Worm (Caenorhabditis elegans) whole organism, L2 larva: Measurements from ENCODE around the gene C54E10.11.

ENCODE experiments used
- C34F6.9 ChIP-seq: fragments of 150-350 bp; optimal IDR thresholded peaks from 2 replicates; lab custom pipeline; 2014; ENCODE audit warnings: missing biosample characterization, missing genetic modification characterization
- F13H6.1 ChIP-seq: sonication (generic microtip); optimal IDR thresholded peaks from 2 replicates; lab custom pipeline; 2016; ENCODE audit warnings: missing genetic modification characterization, missing compliant biosample characterization
- Y55F3AM.14 ChIP-seq: fragments of 200-800 bp; sonication (Bioruptor generic); optimal IDR thresholded peaks from 2 replicates; lab custom pipeline; 2018; ENCODE audit warnings: mild to moderate bottlenecking, missing genetic modification characterization, missing compliant biosample characterization
- ZK546.5 ChIP-seq: sonication (generic microtip); optimal IDR thresholded peaks from 2 replicates; lab custom pipeline; 2017; ENCODE audit warnings: missing biosample characterization, missing genetic modification characterization
- alr-1 ChIP-seq: fragments of 150-350 bp; optimal IDR thresholded peaks from 2 replicates; lab custom pipeline; 2014; ENCODE audit warnings: missing biosample characterization, missing genetic modification characterization
- aly-2 ChIP-seq: fragments of 150-350 bp; optimal IDR thresholded peaks from 2 replicates; lab custom pipeline; 2014; ENCODE audit warnings: missing biosample characterization, missing genetic modification characterization
- ama-1 ChIP-seq: fragments of 150-350 bp; optimal IDR thresholded peaks from 2 replicates; lab custom pipeline; 2018; ENCODE audit warnings: inconsistent platforms
- blmp-1 ChIP-seq: sonication (generic microtip); optimal IDR thresholded peaks from 2 replicates; lab custom pipeline; 2017; ENCODE audit warnings: missing genetic modification characterization, mild to moderate bottlenecking, missing compliant biosample characterization, antibody characterized with exemption, moderate library complexity; ENCODE audit not compliant: insufficient read depth
- ceh-16 ChIP-seq: fragments of 150-350 bp; optimal IDR thresholded peaks from 2 replicates; lab custom pipeline; 2014; ENCODE audit warnings: missing biosample characterization, missing genetic modification characterization
- ceh-82 ChIP-seq: fragments of 150-350 bp; optimal IDR thresholded peaks from 2 replicates; lab custom pipeline; 2014; ENCODE audit warnings: missing biosample characterization, missing genetic modification characterization
- crh-2 ChIP-seq: sonication (generic microtip); optimal IDR thresholded peaks from 2 replicates; lab custom pipeline; 2017; ENCODE audit warnings: missing biosample characterization, missing genetic modification characterization
- dmd-4 ChIP-seq: sonication (generic microtip); optimal IDR thresholded peaks from 2 replicates; lab custom pipeline; 2017; ENCODE audit warnings: missing biosample characterization, missing genetic modification characterization
- egl-27 ChIP-seq: sonication (generic microtip); optimal IDR thresholded peaks from 3 replicates; lab custom pipeline; 2017; ENCODE audit warnings: missing biosample characterization, missing genetic modification reagents, missing genetic modification characterization
- elt-3 ChIP-seq: sonication (generic microtip); optimal IDR thresholded peaks from 2 replicates; lab custom pipeline; 2017; ENCODE audit warnings: missing biosample characterization, missing genetic modification characterization
- gmeb-1 ChIP-seq: fragments of 150-350 bp; optimal IDR thresholded peaks from 2 replicates; lab custom pipeline; 2014; ENCODE audit warnings: missing biosample characterization, missing genetic modification characterization
- lin-11 ChIP-seq: fragments of 150-350 bp; sonication (generic microtip); optimal IDR thresholded peaks from 2 replicates; lab custom pipeline; 2014; ENCODE audit warnings: missing biosample characterization, missing genetic modification characterization, inconsistent platforms, mixed read lengths
- lin-39 ChIP-seq: fragments of 150-350 bp; optimal IDR thresholded peaks from 2 replicates; lab custom pipeline; 2014; ENCODE audit warnings: missing biosample characterization, missing genetic modification reagents, missing genetic modification characterization
- lsy-2 ChIP-seq, 2 experiments: fragments of 150-350 bp in 1 of 2; sonication (generic microtip) in 1 of 2; optimal IDR thresholded peaks; 2 replicates each; lab custom pipeline; 2014 to 2017; ENCODE audit warnings: missing biosample characterization in 2 of 2, missing genetic modification characterization in 2 of 2
- mab-5 ChIP-seq: fragments of 150-350 bp; optimal IDR thresholded peaks from 2 replicates; lab custom pipeline; 2014; ENCODE audit warnings: missing biosample characterization, missing genetic modification characterization
- mbf-1 ChIP-seq: sonication (generic microtip); optimal IDR thresholded peaks from 2 replicates; lab custom pipeline; 2017; ENCODE audit warnings: missing biosample characterization, missing genetic modification characterization
- nhr-12 ChIP-seq: fragments of 150-350 bp; optimal IDR thresholded peaks from 2 replicates; lab custom pipeline; 2014; ENCODE audit warnings: missing biosample characterization, missing genetic modification characterization
- nhr-129 ChIP-seq: fragments of 150-350 bp; optimal IDR thresholded peaks from 2 replicates; lab custom pipeline; 2014; ENCODE audit warnings: missing biosample characterization, missing genetic modification characterization
- nhr-21 ChIP-seq: fragments of 150-350 bp; optimal IDR thresholded peaks from 2 replicates; lab custom pipeline; 2014; ENCODE audit warnings: missing biosample characterization, missing genetic modification characterization
- nhr-23 ChIP-seq: fragments of 150-350 bp; optimal IDR thresholded peaks from 2 replicates; lab custom pipeline; 2014; ENCODE audit warnings: missing biosample characterization, missing genetic modification reagents, missing genetic modification characterization
- nhr-237 ChIP-seq: fragments of 150-350 bp; optimal IDR thresholded peaks from 2 replicates; lab custom pipeline; 2014; ENCODE audit warnings: missing biosample characterization, missing genetic modification characterization
- nhr-25 ChIP-seq: fragments of 150-350 bp; sonication (generic microtip); optimal IDR thresholded peaks from 3 replicates; lab custom pipeline; 2014; ENCODE audit warnings: missing biosample characterization, missing genetic modification characterization
- nhr-77 ChIP-seq: fragments of 150-350 bp; optimal IDR thresholded peaks from 2 replicates; lab custom pipeline; 2014; ENCODE audit warnings: missing biosample characterization, missing genetic modification characterization
- peb-1 ChIP-seq: fragments of 150-350 bp; optimal IDR thresholded peaks from 2 replicates; lab custom pipeline; 2014; ENCODE audit warnings: missing biosample characterization, missing genetic modification characterization
- sem-4 ChIP-seq: fragments of 150-350 bp; optimal IDR thresholded peaks from 2 replicates; lab custom pipeline; 2014; ENCODE audit warnings: missing biosample characterization, missing genetic modification reagents, missing genetic modification characterization
- skn-1 ChIP-seq: sonication (generic microtip); optimal IDR thresholded peaks from 2 replicates; lab custom pipeline; 2017; ENCODE audit warnings: missing biosample characterization, missing genetic modification characterization
- sma-3 ChIP-seq: sonication (generic microtip); optimal IDR thresholded peaks from 2 replicates; lab custom pipeline; 2016; ENCODE audit warnings: missing genetic modification reagents, missing genetic modification characterization, missing compliant biosample characterization
- sma-9 ChIP-seq, 2 experiments: fragments of 150-350 bp in 1 of 2; sonication (generic microtip) in 1 of 2; optimal IDR thresholded peaks; 2 replicates each; lab custom pipeline; 2014 to 2016; ENCODE audit warnings: missing genetic modification characterization in 2 of 2, mild to moderate bottlenecking in 1 of 2, missing biosample characterization in 1 of 2, missing compliant biosample characterization in 1 of 2, missing genetic modification reagents in 1 of 2, moderate library complexity in 1 of 2
- snpc-4 ChIP-seq: fragments of 150-350 bp; optimal IDR thresholded peaks from 2 replicates; lab custom pipeline; 2014; ENCODE audit warnings: missing biosample characterization, missing genetic modification characterization
- unc-62 ChIP-seq: fragments of 150-350 bp; optimal IDR thresholded peaks from 2 replicates; lab custom pipeline; 2014; ENCODE audit warnings: missing biosample characterization, missing genetic modification reagents, missing genetic modification characterization
- ztf-11 ChIP-seq: sonication (generic microtip); optimal IDR thresholded peaks from 2 replicates; lab custom pipeline; 2017; ENCODE audit warnings: missing biosample characterization, missing genetic modification characterization
- ztf-4 ChIP-seq: fragments of 150-350 bp; optimal IDR thresholded peaks from 2 replicates; lab custom pipeline; 2014; ENCODE audit warnings: missing biosample characterization, missing genetic modification characterization

Gene C54E10.11

ce11 chrV:18802077-18802476, at the start of gene C54E10.11:
Gene C54E10.11, minus strand, starts transcription at chrV:18802177.
- TF ChIP-seq elt-3 (tag; lab: Kevin White, UChicago), result no peak
- TF ChIP-seq ceh-82 (tag; lab: Kevin White, UChicago), result no peak
- TF ChIP-seq crh-2 (tag; lab: Kevin White, UChicago), result no peak
- no peak for TF ChIP-seq lin-11 (tag; lab: Kevin White, UChicago)
- TF ChIP-seq C34F6.9 (tag; lab: Kevin White, UChicago), result no peak
- no peak for TF ChIP-seq ztf-4 (tag; lab: Kevin White, UChicago)
- no peak for TF ChIP-seq F13H6.1
- no peak for TF ChIP-seq snpc-4 (tag; lab: Kevin White, UChicago)
- TF ChIP-seq aly-2, result no peak
- TF ChIP-seq sma-9 (GFP tag; optimal IDR thresholded peaks at IDR 0.05; lab: Kevin White, UChicago), result no peak
- no peak for TF ChIP-seq sma-9 (tag; optimal IDR thresholded peaks at IDR 0.05; lab: Kevin White, UChicago)
- TF ChIP-seq egl-27, result no peak
- TF ChIP-seq ztf-11 (tag; lab: Kevin White, UChicago), result no peak
- TF ChIP-seq ZK546.5 (tag; lab: Kevin White, UChicago), result no peak
- TF ChIP-seq nhr-129 (tag; lab: Kevin White, UChicago), result no peak
- no peak for TF ChIP-seq mab-5
- no peak for TF ChIP-seq peb-1
- no peak for TF ChIP-seq nhr-25 (tag; lab: Kevin White, UChicago)
- no peak for TF ChIP-seq ceh-16

ce11 chrV:18848578-18848977, 46.6 kb upstream of the C54E10.11 start:
- TF ChIP-seq C34F6.9 (tag; lab: Kevin White, UChicago) (no peak), lin-39 (tag; lab: Kevin White, UChicago) (no peak), ama-1 (lab: Kevin White, UChicago) (no peak), ztf-11 (tag; lab: Kevin White, UChicago) (no peak), nhr-23 (no peak), elt-3 (tag; lab: Kevin White, UChicago) (no peak), mbf-1 (tag; lab: Kevin White, UChicago) (no peak), ceh-16 (no peak), alr-1 (tag; lab: Kevin White, UChicago) (no peak), nhr-237 (no peak), snpc-4 (tag; lab: Kevin White, UChicago) (no peak), sem-4 (no peak)
- TF ChIP-seq, all 48 proteins: peak for 0

ce11 chrV:18846480-18846879, 44.5 kb upstream of the C54E10.11 start, which contains the start of gene nhr-230:
Gene nhr-230, plus strand, starts transcription at chrV:18846780.
- TF ChIP-seq skn-1 (tag; lab: Kevin White, UChicago) (no peak), nhr-21 (tag; lab: Kevin White, UChicago) (no peak), C34F6.9 (tag; lab: Kevin White, UChicago) (no peak), mbf-1 (tag; lab: Kevin White, UChicago) (no peak), gmeb-1 (tag; lab: Kevin White, UChicago) (no peak), lsy-2 (tag; optimal IDR thresholded peaks at IDR 0.05; lab: Kevin White, UChicago) (no peak), mab-5 (no peak), nhr-77 (no peak), sma-3 (GFP tag; lab: Kevin White, UChicago) (no peak), Y55F3AM.14 (GFP tag; lab: Kevin White, UChicago) (no peak), nhr-237 (no peak), nhr-12 (no peak), dmd-4 (tag; lab: Kevin White, UChicago) (no peak), sma-9 (GFP tag; optimal IDR thresholded peaks at IDR 0.05; lab: Kevin White, UChicago) (no peak), sma-9 (tag; optimal IDR thresholded peaks at IDR 0.05; lab: Kevin White, UChicago) (no peak), unc-62 (no peak), aly-2 (no peak), egl-27 (no peak)
- TF ChIP-seq, all 48 proteins: peak for 0

ce11 chrV:18842468-18842867, 40.5 kb upstream of the C54E10.11 start:
- TF ChIP-seq blmp-1 (tag; lab: Kevin White, UChicago) (no peak), ZK546.5 (tag; lab: Kevin White, UChicago) (no peak), nhr-237 (no peak), F13H6.1 (no peak), sem-4 (no peak), sma-9 (GFP tag; optimal IDR thresholded peaks at IDR 0.05; lab: Kevin White, UChicago) (no peak), sma-9 (tag; optimal IDR thresholded peaks at IDR 0.05; lab: Kevin White, UChicago) (no peak), nhr-77 (no peak), nhr-21 (tag; lab: Kevin White, UChicago) (no peak), mbf-1 (tag; lab: Kevin White, UChicago) (no peak), ceh-82 (tag; lab: Kevin White, UChicago) (no peak), skn-1 (tag; lab: Kevin White, UChicago) (no peak), unc-62 (no peak)
